Worm (Caenorhabditis elegans) whole organism, early embryonic: ENCODE measurements around the gene zmp-1.

Experiments
- F13C5.2 ChIP-seq: sonication (generic microtip); optimal IDR thresholded peaks from 2 replicates; lab custom pipeline; 2017; ENCODE audit warnings: mild to moderate bottlenecking, missing genetic modification characterization, inconsistent platforms, missing compliant biosample characterization
- ama-1 ChIP-seq: fragments of 150-350 bp; optimal IDR thresholded peaks from 2 replicates; lab custom pipeline; 2014
- tra-4 ChIP-seq: sonication (generic microtip); optimal IDR thresholded peaks from 2 replicates; lab custom pipeline; 2017; ENCODE audit warnings: missing genetic modification characterization, missing compliant biosample characterization

DNA sequence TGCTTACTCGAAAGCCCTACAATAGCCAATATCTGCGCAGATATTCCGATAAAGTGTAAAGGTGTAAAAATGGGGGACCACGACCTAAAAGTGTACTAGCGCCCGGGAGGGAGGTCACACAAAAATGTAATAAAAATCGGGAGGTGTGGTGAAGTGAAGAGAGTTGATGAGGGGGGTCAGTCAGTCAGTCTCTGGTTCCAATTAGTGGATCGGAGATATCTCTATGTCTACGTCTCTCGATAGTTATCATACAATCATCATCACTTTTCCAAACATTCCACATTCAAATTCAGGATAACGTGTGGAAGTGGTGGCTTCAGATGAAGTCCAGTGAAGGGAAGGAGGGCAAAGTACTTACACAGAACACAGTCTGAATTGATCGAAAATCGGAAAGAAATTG, 43.3 kb upstream of the zmp-1 start:
- no peak for TF ChIP-seq ama-1 (lab: Kevin White, UChicago)
- no peak for TF ChIP-seq tra-4 (tag; lab: Kevin White, UChicago)
- TF ChIP-seq F13C5.2 = no peak
